Fruit fly (Drosophila melanogaster): ENCODE measurements around the gene pch2.
A peak's percentile ranks its signal among the peaks of the same experiment; 100 is the strongest.

Gene pch2

dm6 chr3R:8512922-8513321, 48.6 kb downstream of the pch2 start, which contains the start of gene Or85c:
Gene Or85c (minus strand): TSS chr3R:8513022.
- peak; percentile 10 for TF ChIP-seq Ets65A (GFP tag)
- no peak for TF ChIP-seq Gsc (GFP tag; IDR thresholded peaks at IDR 0.05)

dm6 chr3R:8511258-8511657, 50.3 kb downstream of the pch2 start, which contains the start of gene Or85b:
Gene Or85b (minus strand): TSS chr3R:8511358.
- TF ChIP-seq CG1602 (GFP tag; optimal IDR thresholded peaks at IDR 0.05) (no peak), sens-2 (GFP tag; IDR thresholded peaks at IDR 0.05) (no peak), odd (GFP tag; optimal IDR thresholded peaks at IDR 0.05) (no peak), jigr1 (GFP tag; IDR thresholded peaks at IDR 0.05) (no peak), E2f1 (GFP tag; IDR thresholded peaks at IDR 0.05) (no peak), PHDP (tag; optimal IDR thresholded peaks at IDR 0.05) (no peak), Dbx (GFP tag; IDR thresholded peaks at IDR 0.05) (no peak), Ptx1 (GFP tag; IDR thresholded peaks at IDR 0.05) (no peak), CG6689 (GFP tag; IDR thresholded peaks at IDR 0.05) (no peak), CG12391 (tag; optimal IDR thresholded peaks at IDR 0.05) (no peak), CG17385 (GFP tag; optimal IDR thresholded peaks at IDR 0.05) (no peak), Fer1 (GFP tag; optimal IDR thresholded peaks at IDR 0.05) (no peak), CG15479 (GFP tag; optimal IDR thresholded peaks at IDR 0.05) (no peak), NFAT (GFP tag; IDR thresholded peaks at IDR 0.05) (no peak), pzg (GFP tag; optimal IDR thresholded peaks at IDR 0.05) (no peak), CG3838 (GFP tag; optimal IDR thresholded peaks at IDR 0.05) (no peak), ftz-f1 (GFP tag; optimal IDR thresholded peaks at IDR 0.05) (no peak), D19B (GFP tag; optimal IDR thresholded peaks at IDR 0.05) (no peak)

Data from whole organism, embryonic.